Fruit fly (Drosophila melanogaster) whole organism, adult: ENCODE data around the gene CG7789.

Experiments
- CG11617 ChIP-seq: fragments of 200-800 bp; sonication (Bioruptor generic); optimal IDR thresholded peaks from 2 replicates; lab custom pipeline; 2017; ENCODE audit warnings: mild to moderate bottlenecking, missing biosample characterization, missing genetic modification reagents, missing genetic modification characterization
- CG12768 ChIP-seq: fragments of 200-800 bp; sonication (Bioruptor generic); optimal IDR thresholded peaks from 2 replicates; lab custom pipeline; 2017; ENCODE audit warnings: missing biosample characterization, missing genetic modification characterization, mild to moderate bottlenecking, moderate library complexity, missing genetic modification reagents
- CG14711 ChIP-seq: fragments of 200-800 bp; sonication (Bioruptor generic); optimal IDR thresholded peaks from 2 replicates; lab custom pipeline; 2018; ENCODE audit warnings: missing biosample characterization, mild to moderate bottlenecking, missing genetic modification characterization, moderate library complexity
- CG1620 ChIP-seq: fragments of 200-800 bp; sonication (Bioruptor generic); optimal IDR thresholded peaks from 2 replicates; lab custom pipeline; 2016; ENCODE audit warnings: missing biosample characterization, missing genetic modification characterization
- CG33017 ChIP-seq: fragments of 200-800 bp; sonication (Bioruptor generic); optimal IDR thresholded peaks from 2 replicates; lab custom pipeline; 2018; ENCODE audit warnings: missing biosample characterization, mild to moderate bottlenecking, missing genetic modification characterization, moderate library complexity
- CG5204 ChIP-seq: fragments of 200-800 bp; sonication (Bioruptor generic); optimal IDR thresholded peaks from 2 replicates; lab custom pipeline; 2016; ENCODE audit warnings: missing biosample characterization, missing genetic modification characterization
- CG7045 ChIP-seq: fragments of 200-800 bp; sonication (Bioruptor generic); optimal IDR thresholded peaks from 2 replicates; lab custom pipeline; 2017; ENCODE audit warnings: missing biosample characterization, mild to moderate bottlenecking, missing genetic modification characterization
- CG7101 ChIP-seq: fragments of 200-800 bp; sonication (Bioruptor generic); optimal IDR thresholded peaks from 2 replicates; lab custom pipeline; 2018; ENCODE audit warnings: missing biosample characterization, mild to moderate bottlenecking, missing genetic modification characterization, moderate library complexity
- Clk ChIP-seq: fragments of 200-800 bp; sonication (Bioruptor generic); optimal IDR thresholded peaks from 2 replicates; lab custom pipeline; 2017; ENCODE audit warnings: missing biosample characterization, missing genetic modification characterization
- Crg-1 ChIP-seq: fragments of 200-800 bp; sonication (Bioruptor generic); optimal IDR thresholded peaks from 2 replicates; lab custom pipeline; 2016; ENCODE audit warnings: missing biosample characterization, missing genetic modification characterization
- Hr96 ChIP-seq: fragments of 200-800 bp; sonication (Bioruptor generic); optimal IDR thresholded peaks from 2 replicates; lab custom pipeline; 2016; ENCODE audit warnings: missing biosample characterization, missing genetic modification characterization
- Mnt ChIP-seq: fragments of 200-800 bp; sonication (Bioruptor generic); optimal IDR thresholded peaks from 2 replicates; lab custom pipeline; 2016; ENCODE audit warnings: missing biosample characterization, mild to moderate bottlenecking, missing genetic modification characterization
- bab1 ChIP-seq: fragments of 200-800 bp; sonication (Bioruptor generic); optimal IDR thresholded peaks from 3 replicates; lab custom pipeline; 2019; ENCODE audit warnings: missing biosample characterization, mild to moderate bottlenecking, missing genetic modification characterization, moderate library complexity
- cic ChIP-seq: fragments of 200-800 bp; sonication (Bioruptor generic); optimal IDR thresholded peaks from 2 replicates; lab custom pipeline; 2017; ENCODE audit warnings: missing biosample characterization, mild to moderate bottlenecking, missing genetic modification characterization, moderate library complexity
- cnc ChIP-seq, 2 experiments: fragments of >200 bp; optimal IDR thresholded peaks; 2 replicates each; lab custom pipeline; 2017
- kay ChIP-seq: fragments of 200-800 bp; sonication (Bioruptor generic); peaks from one replicate; lab custom pipeline; 2016; ENCODE audit warnings: missing biosample characterization, missing genetic modification characterization, borderline replicate concordance
- ovo ChIP-seq: fragments of 200-800 bp; sonication (Bioruptor generic); optimal IDR thresholded peaks from 2 replicates; lab custom pipeline; 2016; ENCODE audit warnings: missing biosample characterization, missing genetic modification characterization
- pad ChIP-seq: fragments of 200-800 bp; sonication (Bioruptor generic); optimal IDR thresholded peaks from 3 replicates; lab custom pipeline; 2017; ENCODE audit warnings: missing biosample characterization, missing genetic modification characterization, mild to moderate bottlenecking, moderate library complexity, missing genetic modification reagents
- tj ChIP-seq: fragments of 200-800 bp; sonication (Bioruptor generic); optimal IDR thresholded peaks from 3 replicates; lab custom pipeline; 2017; ENCODE audit warnings: missing biosample characterization, mild to moderate bottlenecking, missing genetic modification characterization, moderate library complexity
- toe ChIP-seq: fragments of 200-800 bp; sonication (Bioruptor generic); optimal IDR thresholded peaks from 2 replicates; lab custom pipeline; 2016; ENCODE audit warnings: missing biosample characterization, missing genetic modification characterization

Gene CG7789

DNA sequence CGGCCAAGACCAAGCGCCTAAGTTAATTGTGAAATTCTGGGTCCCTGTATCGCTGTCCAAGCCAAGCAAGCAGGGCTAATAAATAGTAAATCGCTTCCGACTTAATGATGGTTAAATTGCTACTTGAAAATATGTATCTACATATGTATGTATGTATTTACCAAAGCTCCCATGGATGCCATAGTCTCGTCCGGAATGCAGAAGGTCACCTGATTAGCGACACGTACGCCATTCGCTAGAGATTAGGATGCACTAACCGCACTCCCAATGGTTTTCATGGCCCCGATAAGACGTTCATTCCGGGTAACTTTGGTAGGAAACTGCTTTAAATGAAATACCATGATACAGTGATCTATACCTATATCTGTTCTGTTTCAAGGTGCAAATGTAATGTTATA, 44.3 kb upstream of the CG7789 start:
- no peak for TF ChIP-seq CG33017 (tag; lab: Kevin White, UChicago)
- no peak for TF ChIP-seq cic
- TF ChIP-seq kay (GFP tag; lab: Kevin White, UChicago), result no peak
- TF ChIP-seq pad (GFP tag; lab: Kevin White, UChicago), result no peak
- no peak for TF ChIP-seq CG7045 (GFP tag; lab: Kevin White, UChicago)
- no peak for TF ChIP-seq ovo
- TF ChIP-seq CG14711, result no peak
- no peak for TF ChIP-seq bab1 (GFP tag; lab: Kevin White, UChicago)
- no peak for TF ChIP-seq Crg-1 (GFP tag; lab: Kevin White, UChicago)
- TF ChIP-seq CG5204, result no peak
- no peak for TF ChIP-seq cnc (optimal IDR thresholded peaks at IDR 0.05; lab: Kevin White, UChicago)
- TF ChIP-seq Hr96 (GFP tag; lab: Kevin White, UChicago), result no peak
- TF ChIP-seq Clk (GFP tag; lab: Kevin White, UChicago), result no peak
- no peak for TF ChIP-seq tj (GFP tag; lab: Kevin White, UChicago)
- no peak for TF ChIP-seq CG11617
- no peak for TF ChIP-seq CG12768 (GFP tag; lab: Kevin White, UChicago)
- TF ChIP-seq Mnt, result no peak

DNA sequence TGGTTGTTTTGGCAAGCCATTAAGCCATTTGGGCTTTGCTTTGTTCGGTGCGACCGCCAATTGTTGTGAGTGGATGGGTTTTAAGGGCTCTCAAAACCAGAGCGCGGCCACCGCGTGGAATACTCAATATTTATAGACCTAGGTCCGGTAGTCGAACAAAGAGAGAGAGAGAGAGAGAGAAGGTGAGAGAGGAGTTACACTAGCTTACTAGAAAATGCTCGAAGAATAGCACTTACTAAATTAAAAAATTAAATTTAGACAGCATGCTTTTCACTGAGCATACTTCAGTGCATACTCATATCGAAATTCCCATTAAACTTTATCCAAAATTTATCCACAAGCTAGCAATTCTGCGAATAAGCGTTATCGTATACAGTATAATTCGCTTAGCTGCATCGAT, 43.0 kb upstream of the CG7789 start:
- TF ChIP-seq cnc (optimal IDR thresholded peaks at IDR 0.05; lab: Kevin White, UChicago) (no peak), Mnt (no peak), Hr96 (GFP tag; lab: Kevin White, UChicago) (no peak), Crg-1 (GFP tag; lab: Kevin White, UChicago) (no peak), CG33017 (tag; lab: Kevin White, UChicago) (no peak), CG7045 (GFP tag; lab: Kevin White, UChicago) (no peak), cic (no peak), kay (GFP tag; lab: Kevin White, UChicago) (no peak), Clk (GFP tag; lab: Kevin White, UChicago) (no peak), CG11617 (no peak), CG1620 (GFP tag; lab: Kevin White, UChicago) (no peak), CG5204 (no peak), CG14711 (no peak), CG7101 (tag; lab: Kevin White, UChicago) (no peak), bab1 (GFP tag; lab: Kevin White, UChicago) (no peak), ovo (no peak), pad (GFP tag; lab: Kevin White, UChicago) (no peak), tj (GFP tag; lab: Kevin White, UChicago) (no peak)

DNA sequence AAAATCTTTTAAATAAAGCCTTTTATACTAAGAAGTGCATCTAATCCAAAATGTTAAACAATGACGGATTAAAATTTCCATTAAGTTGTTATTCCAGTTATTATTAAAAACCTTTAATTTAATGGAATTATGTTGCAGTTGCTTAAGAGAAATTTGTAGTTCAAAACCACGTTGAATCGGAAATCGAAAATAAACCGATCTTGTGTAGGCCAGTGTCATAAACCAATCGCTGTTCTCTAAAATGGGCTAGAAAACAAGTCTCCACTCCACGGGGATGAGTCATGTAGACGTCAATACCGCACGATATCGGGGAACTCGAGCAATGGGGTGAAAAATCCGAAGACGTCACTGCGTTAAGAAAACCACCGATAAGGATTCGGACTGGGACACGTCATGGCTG, 41.4 kb upstream of the CG7789 start:
- peak; percentile 90 for TF ChIP-seq kay (GFP tag; lab: Kevin White, UChicago)
- no peak for TF ChIP-seq Crg-1 (GFP tag; lab: Kevin White, UChicago)

DNA sequence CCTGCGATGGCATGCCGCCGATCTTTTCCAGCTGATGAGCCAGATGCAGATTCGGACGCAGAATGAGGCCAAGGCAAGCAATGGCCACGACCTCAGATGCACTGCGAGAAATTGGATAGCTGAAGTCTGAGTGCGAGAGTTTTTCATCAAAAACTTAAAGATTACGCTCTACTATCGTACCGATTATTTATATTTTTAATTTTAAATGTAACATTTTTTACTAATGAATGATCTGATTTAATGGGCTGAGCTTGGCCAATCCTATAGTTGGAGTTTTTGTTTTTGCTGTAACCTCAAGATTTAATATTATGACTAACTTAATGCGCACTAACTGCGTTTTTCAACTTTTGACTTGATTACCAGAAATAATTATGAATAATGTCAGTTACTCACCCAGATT, 40.7 kb upstream of the CG7789 start:
- TF ChIP-seq cnc (optimal IDR thresholded peaks at IDR 0.05; lab: Kevin White, UChicago) (no peak), kay (GFP tag; lab: Kevin White, UChicago) (no peak), ovo (no peak), Crg-1 (GFP tag; lab: Kevin White, UChicago) (no peak), Clk (GFP tag; lab: Kevin White, UChicago) (no peak)

DNA sequence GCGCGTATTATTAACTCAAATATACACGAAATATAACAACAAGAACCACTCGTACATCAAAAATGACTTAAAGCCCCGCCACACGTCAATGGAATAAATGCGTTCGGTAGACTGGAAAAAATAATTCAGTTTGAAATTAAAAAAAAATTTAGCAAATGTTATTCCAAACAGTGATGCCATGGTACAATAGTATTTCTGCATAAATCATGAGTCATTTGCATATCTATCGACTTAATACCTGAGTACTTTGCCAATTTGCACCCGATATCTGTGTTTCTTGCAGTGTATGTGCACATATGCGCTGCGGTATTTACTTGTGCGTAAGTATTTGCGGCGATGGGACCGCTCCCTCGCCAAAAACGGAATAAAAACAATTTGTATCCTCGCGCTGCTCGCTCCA, 39.8 kb upstream of the CG7789 start:
- no peak for TF ChIP-seq Mnt

DNA sequence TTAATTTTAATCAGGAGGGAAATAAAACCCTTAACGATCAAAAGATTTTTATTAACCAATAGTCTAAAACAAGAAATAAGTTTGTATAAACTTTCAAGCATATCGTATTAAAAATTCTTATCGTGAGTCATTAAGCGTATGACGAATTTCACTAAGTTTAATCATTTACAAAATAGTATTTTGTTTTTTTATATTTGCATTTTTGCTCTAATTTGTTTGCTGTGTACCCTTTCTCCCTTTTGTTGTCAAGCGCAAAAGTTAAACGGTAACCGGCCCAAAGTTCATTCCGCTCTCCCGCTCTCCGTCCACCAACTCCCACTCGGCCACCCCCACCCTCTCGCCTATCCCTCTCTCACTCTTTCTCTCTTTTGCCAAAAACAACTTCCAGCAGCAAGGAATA, 39.2 kb upstream of the CG7789 start:
- TF ChIP-seq Clk (GFP tag; lab: Kevin White, UChicago), result no peak
- no peak for TF ChIP-seq CG7045 (GFP tag; lab: Kevin White, UChicago)
- no peak for TF ChIP-seq pad (GFP tag; lab: Kevin White, UChicago)
- TF ChIP-seq Hr96 (GFP tag; lab: Kevin White, UChicago), result no peak
- TF ChIP-seq CG33017 (tag; lab: Kevin White, UChicago), result no peak
- no peak for TF ChIP-seq CG1620 (GFP tag; lab: Kevin White, UChicago)
- TF ChIP-seq Crg-1 (GFP tag; lab: Kevin White, UChicago), result no peak
- no peak for TF ChIP-seq CG7101 (tag; lab: Kevin White, UChicago)
- TF ChIP-seq kay (GFP tag; lab: Kevin White, UChicago), result no peak
- TF ChIP-seq toe, result no peak
- no peak for TF ChIP-seq Mnt
- no peak for TF ChIP-seq bab1 (GFP tag; lab: Kevin White, UChicago)
- no peak for TF ChIP-seq CG5204
- no peak for TF ChIP-seq CG14711
- TF ChIP-seq cic, result no peak
- no peak for TF ChIP-seq tj (GFP tag; lab: Kevin White, UChicago)
- no peak for TF ChIP-seq ovo
- TF ChIP-seq CG12768 (GFP tag; lab: Kevin White, UChicago), result no peak
- no peak for TF ChIP-seq cnc (optimal IDR thresholded peaks at IDR 0.05; lab: Kevin White, UChicago)
- TF ChIP-seq CG11617, result no peak

DNA sequence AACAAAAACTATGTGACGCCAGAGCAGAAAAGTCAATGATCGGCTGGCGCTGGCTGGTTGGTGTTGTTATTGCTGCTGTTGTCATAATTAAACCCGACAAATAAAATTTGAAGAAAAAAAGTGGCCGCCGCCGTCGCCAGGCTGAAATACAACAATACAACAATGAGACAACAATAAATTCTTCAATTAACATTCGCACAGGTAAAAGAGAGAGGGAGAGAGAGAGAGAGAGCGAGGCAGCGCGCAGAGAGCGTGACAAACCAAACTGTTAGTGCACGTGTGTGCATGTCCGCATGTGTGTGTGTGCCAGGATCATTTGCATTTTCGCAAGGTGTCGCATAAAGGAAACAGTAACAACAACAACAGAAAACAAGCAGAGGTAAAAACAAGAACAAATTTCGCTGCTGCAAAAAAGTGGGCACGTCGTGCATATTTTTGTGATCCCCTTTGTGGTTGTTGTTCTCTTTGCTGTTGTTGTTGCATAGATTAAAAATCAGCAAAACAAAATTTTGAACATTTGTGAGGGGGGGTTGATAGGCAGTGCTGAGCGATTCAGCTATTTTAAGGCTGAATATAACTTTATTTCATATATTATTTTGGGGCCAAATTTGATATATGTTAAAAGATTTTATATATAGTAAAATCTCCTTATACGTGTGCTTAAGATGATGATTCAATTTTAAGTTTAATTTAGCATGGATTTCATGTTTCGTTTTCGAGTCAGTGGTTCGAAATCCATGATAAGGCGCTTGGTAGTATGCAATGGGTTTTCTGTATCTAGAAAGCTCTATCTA, 38.5 kb upstream of the CG7789 start:
- TF ChIP-seq kay (GFP tag; lab: Kevin White, UChicago), result peak; percentile 59
- TF ChIP-seq CG5204, result no peak
- TF ChIP-seq toe, result no peak
- TF ChIP-seq CG12768 (GFP tag; lab: Kevin White, UChicago), result peak; percentile 31
- TF ChIP-seq tj (GFP tag; lab: Kevin White, UChicago), result peak; percentile 76
- TF ChIP-seq CG7101 (tag; lab: Kevin White, UChicago), result no peak
